Worm (Caenorhabditis elegans): ENCODE results near the gene ints-7.
"Not testable (repeated sequence)": the region's sequence is repeated elsewhere in the genome, so short reads cannot be mapped to it uniquely, and the experiment has no call there.

DNA sequence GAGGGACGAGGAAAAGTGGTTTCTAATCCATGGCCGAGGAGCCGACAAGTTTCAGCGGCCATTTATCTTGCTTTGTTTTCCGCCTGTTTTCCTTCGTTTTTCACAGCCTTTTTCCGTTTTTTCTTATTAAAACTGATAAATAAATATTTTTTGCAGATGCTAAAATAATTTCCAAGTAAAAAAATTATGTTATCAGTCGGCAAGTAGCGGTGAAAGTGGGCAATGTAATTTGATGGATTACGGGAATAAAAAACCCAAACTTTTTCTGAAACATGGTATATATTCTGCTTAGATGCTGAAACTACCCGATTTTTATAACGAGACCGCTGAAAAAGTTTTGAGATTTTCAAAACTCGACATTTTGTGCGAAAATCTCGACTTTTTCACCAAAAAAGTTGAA lies 30.7 kb upstream of the ints-7 start, which contains the start of gene dhgd-1:
- TF ChIP-seq ces-1 (GFP tag; optimal IDR thresholded peaks at IDR 0.05); mab-5 (tag; optimal IDR thresholded peaks at IDR 0.05); lin-13 (tag; optimal IDR thresholded peaks at IDR 0.05); nhr-237 (tag; optimal IDR thresholded peaks at IDR 0.05); ceh-43 (GFP tag; optimal IDR thresholded peaks at IDR 0.05); nhr-28 (tag; optimal IDR thresholded peaks at IDR 0.05); lin-32 (GFP tag; optimal IDR thresholded peaks at IDR 0.05); flh-1 (GFP tag; optimal IDR thresholded peaks at IDR 0.05); snpc-4 (tag; optimal IDR thresholded peaks at IDR 0.05); blmp-1 (tag; optimal IDR thresholded peaks at IDR 0.05); pha-4 (tag; optimal IDR thresholded peaks at IDR 0.05); nhr-76 (tag; optimal IDR thresholded peaks at IDR 0.05): not testable (repeated sequence)
